Worm (Caenorhabditis elegans): ENCODE data around the gene gst-18.

gst-18 gene

ce11 chrII:13664993-13665680 is 34.5 kb upstream of the gst-18 start (continued):
- TF ChIP-seq pqm-1 (tag; optimal IDR thresholded peaks at IDR 0.05) (peak; percentile 85), jun-1 (tag; optimal IDR thresholded peaks at IDR 0.05) (no peak), pha-4 (GFP tag; IDR thresholded peaks at IDR 0.05) (no peak), pha-4 (tag; optimal IDR thresholded peaks at IDR 0.05) (no peak), aly-2 (tag; optimal IDR thresholded peaks at IDR 0.05) (no peak), nhr-48 (tag; optimal IDR thresholded peaks at IDR 0.05) (peak; percentile 88), dmd-6 (GFP tag; IDR thresholded peaks at IDR 0.05) (peak; percentile 85), duxl-1 (tag; optimal IDR thresholded peaks at IDR 0.05; ENCODE audit: poor library complexity) (no peak), lin-38 (GFP tag; IDR thresholded peaks at IDR 0.05) (no peak), daf-19 (GFP tag; conservative IDR thresholded peaks at IDR 0.05) (no peak), nhr-10 (tag; optimal IDR thresholded peaks at IDR 0.05) (peak; percentile 5), madf-9 (GFP tag; conservative IDR thresholded peaks at IDR 0.05) (no peak), hlh-11 (tag; optimal IDR thresholded peaks at IDR 0.05) (peak; percentile 81), egl-43 (GFP tag; IDR thresholded peaks at IDR 0.05) (no peak), mdl-1 (tag; optimal IDR thresholded peaks at IDR 0.05) (peak in 1 of 2 experiments; percentile 54), arid-1 (GFP tag; conservative IDR thresholded peaks at IDR 0.05) (no peak), lsy-2 (tag; optimal IDR thresholded peaks at IDR 0.05) (peak in 1 of 2 experiments; percentile 78), nhr-42 (GFP tag; IDR thresholded peaks at IDR 0.05) (no peak), T20F7.1 (GFP tag; optimal IDR thresholded peaks at IDR 0.05) (no peak), mep-1 (tag; optimal IDR thresholded peaks at IDR 0.05) (peak; percentile 8), fkh-10 (GFP tag; optimal IDR thresholded peaks at IDR 0.05) (no peak), F10B5.3 (tag; optimal IDR thresholded peaks at IDR 0.05) (no peak), aha-1 (tag) (peak; percentile 69), daf-16 (GFP tag; optimal IDR thresholded peaks at IDR 0.05) (no peak), daf-16 (tag; optimal IDR thresholded peaks at IDR 0.05) (peak; percentile 88), mxl-3 (GFP tag; optimal IDR thresholded peaks at IDR 0.05) (peak; percentile 31), ZK546.5 (tag; optimal IDR thresholded peaks at IDR 0.05) (no peak), zip-11 (GFP tag; IDR thresholded peaks at IDR 0.05) (no peak), F37D6.2 (tag; optimal IDR thresholded peaks at IDR 0.05) (no peak), zip-2 (tag; optimal IDR thresholded peaks at IDR 0.05) (no peak), snpc-4 (tag; optimal IDR thresholded peaks at IDR 0.05) (no peak), ces-1 (GFP tag; optimal IDR thresholded peaks at IDR 0.05) (no peak), hlh-30 (tag; optimal IDR thresholded peaks at IDR 0.05; ENCODE audit: insufficient read depth) (peak; percentile 22), mes-2 (tag; optimal IDR thresholded peaks at IDR 0.05; ENCODE audit: poor library complexity, severe bottlenecking) (no peak), ceh-44 (GFP tag; IDR thresholded peaks at IDR 0.05) (no peak), F44E2.7 (GFP tag; IDR thresholded peaks at IDR 0.05) (no peak), ceh-28 (tag; optimal IDR thresholded peaks at IDR 0.05) (no peak), gei-8 (GFP tag; optimal IDR thresholded peaks at IDR 0.05) (no peak), dmd-9 (GFP tag; IDR thresholded peaks at IDR 0.05) (no peak), nhr-41 (GFP tag; IDR thresholded peaks at IDR 0.05) (no peak), nhr-25 (tag; optimal IDR thresholded peaks at IDR 0.05; ENCODE audit: borderline replicate concordance, insufficient read depth) (no peak), lin-1 (GFP tag; IDR thresholded peaks at IDR 0.05) (no peak), rbr-2 (tag; optimal IDR thresholded peaks at IDR 0.05) (no peak)
